Worm (Caenorhabditis elegans) whole organism, midembryonic: ENCODE results near the gene algn-7.

ENCODE experiments used
- flt-1 ChIP-seq: fragments of 200-800 bp; sonication (Bioruptor generic); IDR thresholded peaks from 2 replicates; pipeline ENCODE4 v1.3.6; 2022; ENCODE audit warnings: missing genetic modification characterization, missing compliant biosample characterization
- med-1 ChIP-seq: sonication (generic microtip); optimal IDR thresholded peaks from 2 replicates; lab custom pipeline; 2017; ENCODE audit warnings: missing genetic modification characterization, mild to moderate bottlenecking, missing compliant biosample characterization, antibody characterized with exemption, missing genetic modification reagents; ENCODE audit not compliant: insufficient read depth

- TF ChIP-seq med-1 (no peak), flt-1 (GFP tag; lab: Robert Waterston, UW) (no peak)
Observed at ce11 chrV:19905988-19906387, 28.1 kb downstream of the algn-7 start.
